Fruit fly (Drosophila melanogaster): ENCODE results near the gene Cerk.

Gene Cerk

dm6 chr3R:5361681-5362319 lies 6.3 kb downstream of the Cerk start:
- TF ChIP-seq pan (optimal IDR thresholded peaks at IDR 0.05), result no peak
- no peak for TF ChIP-seq usp (GFP tag; optimal IDR thresholded peaks at IDR 0.05)
- TF ChIP-seq CG8478 (optimal IDR thresholded peaks at IDR 0.05), result no peak
- no peak for TF ChIP-seq Dll (optimal IDR thresholded peaks at IDR 0.05)

- TF ChIP-seq psq (optimal IDR thresholded peaks at IDR 0.05) (no peak), pan (optimal IDR thresholded peaks at IDR 0.05) (no peak), usp (GFP tag; optimal IDR thresholded peaks at IDR 0.05) (no peak), EcR (GFP tag; optimal IDR thresholded peaks at IDR 0.05) (no peak), CG8478 (optimal IDR thresholded peaks at IDR 0.05) (no peak), Dll (optimal IDR thresholded peaks at IDR 0.05) (no peak)
Measured at dm6 chr3R:5357935-5358414, 10.1 kb downstream of the Cerk start, which contains the start of gene Prosbeta7. Gene Prosbeta7 (minus strand): TSS chr3R:5358364.

- TF ChIP-seq psq (optimal IDR thresholded peaks at IDR 0.05), result no peak
- no peak for TF ChIP-seq CG8478 (optimal IDR thresholded peaks at IDR 0.05)
- TF ChIP-seq pan (optimal IDR thresholded peaks at IDR 0.05), result no peak
- TF ChIP-seq EcR (GFP tag; optimal IDR thresholded peaks at IDR 0.05), result no peak
- no peak for TF ChIP-seq Dll (optimal IDR thresholded peaks at IDR 0.05)
- TF ChIP-seq usp (GFP tag; optimal IDR thresholded peaks at IDR 0.05), result no peak
Measured at dm6 chr3R:5355135-5355493, 13.0 kb downstream of the Cerk start.

dm6 chr3R:5354373-5355134 lies 13.6 kb downstream of the Cerk start, which contains the start of the genes CG11999 and CG1161:
Gene CG11999 (minus strand): TSS chr3R:5354747.
Gene CG1161 (plus strand): TSS chr3R:5355092.
- no peak for TF ChIP-seq Dll (optimal IDR thresholded peaks at IDR 0.05)
- no peak for TF ChIP-seq psq (optimal IDR thresholded peaks at IDR 0.05)
- no peak for TF ChIP-seq CG8478 (optimal IDR thresholded peaks at IDR 0.05)
- TF ChIP-seq pan (optimal IDR thresholded peaks at IDR 0.05), result no peak
- no peak for TF ChIP-seq usp (GFP tag; optimal IDR thresholded peaks at IDR 0.05)
- TF ChIP-seq EcR (GFP tag; optimal IDR thresholded peaks at IDR 0.05), result no peak

DNA sequence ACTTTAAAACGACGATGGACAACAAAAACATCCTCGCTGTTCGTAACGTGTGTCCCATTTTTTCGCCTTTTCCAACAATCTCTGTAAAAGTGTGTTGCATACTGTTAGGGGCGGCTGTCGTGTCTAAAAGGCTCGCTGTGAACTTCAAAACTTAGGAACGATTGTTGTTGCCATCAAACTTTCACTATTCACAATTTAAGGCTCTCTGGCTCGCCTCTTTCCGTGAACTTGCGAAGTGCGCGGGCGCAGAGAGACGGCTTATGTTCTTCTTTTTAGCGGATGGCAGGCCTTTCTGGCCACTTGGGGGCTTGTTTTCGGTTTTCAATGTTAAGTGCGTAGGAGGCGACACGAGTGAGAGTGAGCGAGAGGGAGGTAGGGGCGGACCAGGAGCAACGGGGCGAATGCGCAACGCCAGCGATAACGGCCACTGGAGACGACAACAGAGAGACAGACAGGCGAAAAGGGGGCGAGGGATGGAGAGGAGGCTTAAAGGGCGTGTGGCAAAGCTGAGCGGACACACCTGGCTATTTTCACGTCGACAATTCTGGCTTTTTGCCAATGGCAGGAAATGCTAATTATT lies 17.6 kb downstream of the Cerk start, which contains the start of gene mtd:
mtd (minus strand) TSS at position 51 of the 580 bp plus-strand sequence.
- no peak for TF ChIP-seq Dll (optimal IDR thresholded peaks at IDR 0.05)
- TF ChIP-seq pan (optimal IDR thresholded peaks at IDR 0.05), result no peak
- no peak for TF ChIP-seq EcR (GFP tag; optimal IDR thresholded peaks at IDR 0.05)
- TF ChIP-seq usp (GFP tag; optimal IDR thresholded peaks at IDR 0.05), result no peak
- TF ChIP-seq psq (optimal IDR thresholded peaks at IDR 0.05), result no peak
- no peak for TF ChIP-seq CG8478 (optimal IDR thresholded peaks at IDR 0.05)

DNA sequence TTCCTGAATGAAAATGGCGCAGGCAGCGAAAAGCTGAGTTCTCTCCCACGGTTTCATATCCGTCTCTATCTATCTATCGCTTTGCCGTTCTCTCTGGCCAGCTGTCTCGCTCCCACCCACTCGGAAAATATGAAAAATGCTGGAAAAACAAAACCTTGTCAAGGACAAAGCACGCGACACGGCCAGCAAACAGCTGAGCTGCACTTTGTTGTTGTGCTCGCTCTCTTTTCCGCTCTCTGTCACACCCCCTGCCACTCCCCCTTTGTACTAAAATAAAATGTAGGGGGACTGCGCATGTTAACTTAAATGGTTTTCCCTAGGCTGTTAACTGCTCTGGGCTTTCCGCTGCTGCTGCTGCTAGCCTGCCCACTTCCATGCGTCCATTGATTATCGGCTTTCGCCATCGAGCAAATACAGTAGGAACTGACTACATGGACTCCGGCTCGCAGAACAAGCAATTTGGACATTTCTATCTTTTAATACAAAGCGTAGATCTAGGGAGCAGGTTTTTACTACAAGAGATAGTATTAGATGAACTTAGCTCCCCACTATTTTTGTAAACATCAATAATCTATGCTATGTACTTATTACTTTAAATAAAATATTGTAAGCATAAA lies 21.3 kb downstream of the Cerk start:
- no peak for TF ChIP-seq pan (optimal IDR thresholded peaks at IDR 0.05)
- no peak for TF ChIP-seq usp (GFP tag; optimal IDR thresholded peaks at IDR 0.05)
- TF ChIP-seq psq (optimal IDR thresholded peaks at IDR 0.05), result no peak
- TF ChIP-seq CG8478 (optimal IDR thresholded peaks at IDR 0.05), result no peak
- TF ChIP-seq EcR (GFP tag; optimal IDR thresholded peaks at IDR 0.05), result no peak
- no peak for TF ChIP-seq Dll (optimal IDR thresholded peaks at IDR 0.05)

DNA sequence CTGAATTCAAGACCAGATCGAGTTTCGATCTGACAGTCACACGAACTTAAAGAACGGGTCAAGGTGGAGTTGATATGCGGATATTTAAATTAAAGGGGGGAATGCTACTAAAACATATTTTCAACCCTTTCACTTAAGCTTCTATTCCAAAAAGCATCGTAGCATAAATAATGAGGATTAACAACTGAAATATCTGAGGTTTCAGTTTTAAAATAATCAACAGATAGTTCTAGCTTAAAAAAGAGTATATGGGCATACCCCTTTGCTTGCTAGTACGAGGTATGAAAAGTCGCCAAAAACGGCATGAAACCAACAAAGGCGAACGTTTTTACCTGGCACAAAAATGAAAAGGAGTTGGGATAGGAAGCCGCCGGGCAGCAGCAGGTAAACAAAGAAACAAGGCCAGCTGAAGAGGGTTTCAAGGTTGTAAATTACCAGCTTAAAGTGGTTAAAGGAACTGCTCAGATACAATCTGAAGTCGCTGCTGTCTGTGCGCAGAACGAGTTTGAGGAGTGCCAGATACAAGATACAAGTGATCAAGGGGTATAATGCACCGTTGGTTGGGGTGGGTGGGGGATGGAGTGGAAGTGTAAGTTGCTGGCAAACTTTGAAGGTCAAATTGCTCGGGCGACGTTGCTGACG lies 36.2 kb downstream of the Cerk start:
- TF ChIP-seq CG8478 (optimal IDR thresholded peaks at IDR 0.05) (no peak), usp (GFP tag; optimal IDR thresholded peaks at IDR 0.05) (no peak), pan (optimal IDR thresholded peaks at IDR 0.05) (peak; percentile 65), psq (optimal IDR thresholded peaks at IDR 0.05) (no peak), Dll (optimal IDR thresholded peaks at IDR 0.05) (no peak), EcR (GFP tag; optimal IDR thresholded peaks at IDR 0.05) (no peak)

DNA sequence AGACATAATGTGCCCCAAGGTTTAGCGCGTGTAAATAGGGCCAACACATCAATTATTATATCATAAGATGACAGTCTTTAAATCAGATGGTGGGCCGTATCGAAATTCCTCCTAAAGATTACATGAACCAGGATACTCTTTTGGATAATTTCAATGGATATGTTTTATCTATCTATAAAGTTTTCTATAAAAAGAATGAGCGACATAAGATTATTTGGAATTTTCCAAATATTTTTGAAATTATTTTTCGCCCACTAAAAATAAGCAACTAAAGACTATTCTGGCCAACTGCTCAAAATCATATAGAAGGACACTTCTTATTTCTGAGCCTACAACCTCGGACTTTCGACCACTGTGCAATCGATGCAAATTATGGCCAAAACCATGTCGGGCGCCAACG lies 37.8 kb downstream of the Cerk start:
- TF ChIP-seq Dll (optimal IDR thresholded peaks at IDR 0.05) (no peak), pan (optimal IDR thresholded peaks at IDR 0.05) (no peak), usp (GFP tag; optimal IDR thresholded peaks at IDR 0.05) (no peak)

dm6 chr3R:5327911-5328310 lies 40.2 kb downstream of the Cerk start:
- TF ChIP-seq usp (GFP tag; optimal IDR thresholded peaks at IDR 0.05), result no peak
- no peak for TF ChIP-seq pan (optimal IDR thresholded peaks at IDR 0.05)
- TF ChIP-seq Dll (optimal IDR thresholded peaks at IDR 0.05), result no peak
- TF ChIP-seq EcR (GFP tag; optimal IDR thresholded peaks at IDR 0.05), result no peak
- TF ChIP-seq CG8478 (optimal IDR thresholded peaks at IDR 0.05), result no peak
- no peak for TF ChIP-seq psq (optimal IDR thresholded peaks at IDR 0.05)

DNA sequence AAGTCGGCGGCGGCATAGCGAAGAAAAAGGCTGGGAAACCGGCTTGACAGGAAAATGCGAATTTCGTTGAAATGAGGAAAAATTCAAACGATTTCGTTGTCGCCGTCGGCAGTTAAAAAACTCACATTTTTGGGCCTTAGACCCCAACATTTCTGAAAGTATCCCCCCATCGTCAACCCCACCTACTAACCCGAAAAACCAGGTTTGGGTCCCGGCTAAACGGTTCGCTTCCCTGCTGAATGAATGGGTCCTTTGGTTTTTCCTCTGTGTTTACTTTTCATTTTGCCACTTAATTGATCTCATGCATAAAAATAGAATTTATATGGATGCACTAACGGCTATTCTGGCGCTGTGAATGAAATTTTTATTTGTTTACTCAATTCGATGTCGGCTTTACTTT lies 41.9 kb downstream of the Cerk start:
- TF ChIP-seq Dll (optimal IDR thresholded peaks at IDR 0.05), result no peak
- no peak for TF ChIP-seq usp (GFP tag; optimal IDR thresholded peaks at IDR 0.05)
- TF ChIP-seq EcR (GFP tag; optimal IDR thresholded peaks at IDR 0.05), result no peak
- TF ChIP-seq CG8478 (optimal IDR thresholded peaks at IDR 0.05), result no peak
- no peak for TF ChIP-seq pan (optimal IDR thresholded peaks at IDR 0.05)
- no peak for TF ChIP-seq psq (optimal IDR thresholded peaks at IDR 0.05)
